Worm (Caenorhabditis elegans): ENCODE data around the gene npr-24.

npr-24 gene

ce11 chrX:17438386-17438785, 48.2 kb downstream of the npr-24 start, which contains the start of gene C36E6.8:
C36E6.8 (plus strand) TSS chrX:17438686.
- no peak for TF ChIP-seq lin-32 (GFP tag; optimal IDR thresholded peaks at IDR 0.05)
- TF ChIP-seq bed-3 (GFP tag; optimal IDR thresholded peaks at IDR 0.05), result no peak
- TF ChIP-seq unc-62 (GFP tag; optimal IDR thresholded peaks at IDR 0.05), result no peak
- TF ChIP-seq cnd-1 (tag; optimal IDR thresholded peaks at IDR 0.05), result no peak
- TF ChIP-seq sptf-1 (tag; optimal IDR thresholded peaks at IDR 0.05), result no peak
- no peak for TF ChIP-seq flh-1 (GFP tag; optimal IDR thresholded peaks at IDR 0.05)
- no peak for TF ChIP-seq tbx-8 (GFP tag; optimal IDR thresholded peaks at IDR 0.05)
- TF ChIP-seq mep-1 (tag; optimal IDR thresholded peaks at IDR 0.05), result no peak
- TF ChIP-seq ztf-11 (tag; optimal IDR thresholded peaks at IDR 0.05), result no peak
- no peak for TF ChIP-seq pha-4 (tag; optimal IDR thresholded peaks at IDR 0.05)

- TF ChIP-seq pha-4 (tag; optimal IDR thresholded peaks at IDR 0.05), result peak; percentile 1
- TF ChIP-seq nhr-237 (tag; optimal IDR thresholded peaks at IDR 0.05), result no peak
- no peak for TF ChIP-seq unc-120 (tag; optimal IDR thresholded peaks at IDR 0.05; ENCODE audit: poor library complexity, severe bottlenecking)
- no peak for TF ChIP-seq M03D4.4 (tag; optimal IDR thresholded peaks at IDR 0.05)
- no peak for TF ChIP-seq sptf-1 (tag; optimal IDR thresholded peaks at IDR 0.05)
- peak; percentile 26 for TF ChIP-seq ces-1 (GFP tag; optimal IDR thresholded peaks at IDR 0.05)
- TF ChIP-seq flh-1 (GFP tag; optimal IDR thresholded peaks at IDR 0.05), result no peak
- TF ChIP-seq snpc-4 (tag; optimal IDR thresholded peaks at IDR 0.05), result no peak
- no peak for TF ChIP-seq unc-39 (tag; optimal IDR thresholded peaks at IDR 0.05)
- no peak for TF ChIP-seq mls-2 (tag; optimal IDR thresholded peaks at IDR 0.05)
- TF ChIP-seq lin-32 (GFP tag; optimal IDR thresholded peaks at IDR 0.05), result no peak
- peak; percentile 8 for TF ChIP-seq cnd-1 (tag; optimal IDR thresholded peaks at IDR 0.05)
- TF ChIP-seq hlh-1 (tag; optimal IDR thresholded peaks at IDR 0.05), result peak; percentile 44
- peak; percentile 18 for TF ChIP-seq elt-1 (tag; optimal IDR thresholded peaks at IDR 0.05; ENCODE audit: borderline replicate concordance, insufficient read depth)
- no peak for TF ChIP-seq nhr-2 (tag; optimal IDR thresholded peaks at IDR 0.05)
- TF ChIP-seq bed-3 (GFP tag; optimal IDR thresholded peaks at IDR 0.05), result no peak
- peak; percentile 13 for TF ChIP-seq lin-13 (tag; optimal IDR thresholded peaks at IDR 0.05)
- TF ChIP-seq blmp-1 (tag; optimal IDR thresholded peaks at IDR 0.05), result no peak
- peak; percentile 7 for TF ChIP-seq mep-1 (tag; optimal IDR thresholded peaks at IDR 0.05)
- TF ChIP-seq lsy-2 (tag; optimal IDR thresholded peaks at IDR 0.05), result peak; percentile 92
These were observed 52.4 kb downstream of the npr-24 start, which contains the start of gene fubl-3 for ce11 chrX:17434234-17434633. fubl-3 (plus strand) TSS chrX:17434445.
